Worm (Caenorhabditis elegans): ENCODE results near the gene algn-6.

algn-6 gene

ce11 chrII:8034617-8035016 lies 5.0 kb upstream of the algn-6 start:
- no peak for TF ChIP-seq nhr-11 (tag; optimal IDR thresholded peaks at IDR 0.05)
- TF ChIP-seq syd-9 (tag; optimal IDR thresholded peaks at IDR 0.05) = no peak
- TF ChIP-seq hlh-15 (tag; optimal IDR thresholded peaks at IDR 0.05) = no peak
- no peak for TF ChIP-seq ceh-45 (GFP tag; IDR thresholded peaks at IDR 0.05)
- no peak for TF ChIP-seq fax-1 (tag; optimal IDR thresholded peaks at IDR 0.05)
- TF ChIP-seq nhr-232 (tag; optimal IDR thresholded peaks at IDR 0.05) = no peak
- TF ChIP-seq nfya-1 (tag; optimal IDR thresholded peaks at IDR 0.05) = no peak
- TF ChIP-seq pat-9 (tag; optimal IDR thresholded peaks at IDR 0.05) = no peak
- no peak for TF ChIP-seq rnt-1 (tag; optimal IDR thresholded peaks at IDR 0.05)
- no peak for TF ChIP-seq sox-4 (tag; optimal IDR thresholded peaks at IDR 0.05)
- no peak for TF ChIP-seq unc-55 (GFP tag; optimal IDR thresholded peaks at IDR 0.05)

- no peak for TF ChIP-seq ceh-31 (tag; optimal IDR thresholded peaks at IDR 0.05)
- no peak for TF ChIP-seq pax-1 (tag; optimal IDR thresholded peaks at IDR 0.05)
- TF ChIP-seq K02D7.2 (tag; optimal IDR thresholded peaks at IDR 0.05) = no peak
- TF ChIP-seq odd-2 (tag; optimal IDR thresholded peaks at IDR 0.05) = no peak
- TF ChIP-seq ceh-2 (tag; optimal IDR thresholded peaks at IDR 0.05) = no peak
- no peak for TF ChIP-seq pha-4 (tag; optimal IDR thresholded peaks at IDR 0.05)
- TF ChIP-seq pros-1 (tag; optimal IDR thresholded peaks at IDR 0.05) = no peak
- TF ChIP-seq unc-86 (tag; optimal IDR thresholded peaks at IDR 0.05) = no peak
- TF ChIP-seq fkh-6 (tag; optimal IDR thresholded peaks at IDR 0.05) = no peak
- TF ChIP-seq ceh-30 (tag; optimal IDR thresholded peaks at IDR 0.05) = no peak
- TF ChIP-seq ceh-9 (tag; optimal IDR thresholded peaks at IDR 0.05) = no peak
- TF ChIP-seq sox-4 (tag; optimal IDR thresholded peaks at IDR 0.05) = no peak
- no peak for TF ChIP-seq fax-1 (tag; optimal IDR thresholded peaks at IDR 0.05)
- TF ChIP-seq ceh-18 (tag; optimal IDR thresholded peaks at IDR 0.05) = no peak
- no peak for TF ChIP-seq fkh-10 (GFP tag; optimal IDR thresholded peaks at IDR 0.05)
- TF ChIP-seq K09A11.1 (tag; optimal IDR thresholded peaks at IDR 0.05; ENCODE audit: insufficient read depth) = no peak
- no peak for TF ChIP-seq nhr-232 (tag; optimal IDR thresholded peaks at IDR 0.05)
- TF ChIP-seq sdc-2 (tag; optimal IDR thresholded peaks at IDR 0.05) = no peak
- no peak for TF ChIP-seq gmeb-2 (tag; optimal IDR thresholded peaks at IDR 0.05)
Observed at ce11 chrII:8035667-8036066, 3.9 kb upstream of the algn-6 start, which contains the start of gene sap-49. sap-49 (minus strand) TSS chrII:8035767.

DNA sequence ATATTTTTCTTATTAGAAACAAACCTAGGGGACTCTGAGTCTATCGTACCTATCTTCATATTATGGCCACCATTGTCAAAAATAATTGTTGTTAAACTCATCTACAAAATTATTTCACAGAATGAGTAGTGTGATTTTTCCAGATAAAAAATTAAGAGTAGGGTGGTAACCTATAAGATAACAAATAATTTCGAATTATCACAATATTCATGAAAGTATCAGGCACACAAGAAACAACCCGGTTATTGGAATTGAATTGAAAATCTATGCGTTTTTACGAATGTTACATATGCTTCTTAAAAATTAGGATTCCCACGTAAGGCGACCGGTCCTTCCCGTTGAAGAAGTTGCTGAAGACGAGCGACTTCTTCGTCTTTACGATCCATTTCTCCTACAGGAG lies 2.4 kb upstream of the algn-6 start, which contains the start of gene arp-6:
arp-6 (minus strand) TSS at position 101 of the 400 bp plus-strand sequence.
- no peak for TF ChIP-seq pag-3 (tag; optimal IDR thresholded peaks at IDR 0.05; ENCODE audit: borderline replicate concordance)
- no peak for TF ChIP-seq sox-2 (GFP tag; IDR thresholded peaks at IDR 0.05)
- no peak for TF ChIP-seq pax-1 (tag; optimal IDR thresholded peaks at IDR 0.05)
- no peak for TF ChIP-seq fkh-6 (tag; optimal IDR thresholded peaks at IDR 0.05)
- no peak for TF ChIP-seq K09A11.1 (tag; optimal IDR thresholded peaks at IDR 0.05; ENCODE audit: insufficient read depth)
- no peak for TF ChIP-seq gmeb-2 (tag; optimal IDR thresholded peaks at IDR 0.05)
- no peak for TF ChIP-seq eyg-1 (tag; optimal IDR thresholded peaks at IDR 0.05)
- no peak for TF ChIP-seq pha-4 (tag; optimal IDR thresholded peaks at IDR 0.05)
- TF ChIP-seq zip-5 (tag; optimal IDR thresholded peaks at IDR 0.05) = no peak
- no peak for TF ChIP-seq dmd-4 (tag; optimal IDR thresholded peaks at IDR 0.05; ENCODE audit: borderline replicate concordance)
- no peak for TF ChIP-seq fkh-10 (GFP tag; optimal IDR thresholded peaks at IDR 0.05)
- TF ChIP-seq nhr-232 (tag; optimal IDR thresholded peaks at IDR 0.05) = no peak
- TF ChIP-seq ceh-6 (GFP tag; optimal IDR thresholded peaks at IDR 0.05) = no peak
- no peak for TF ChIP-seq K02D7.2 (tag; optimal IDR thresholded peaks at IDR 0.05)
- TF ChIP-seq C38D4.7 (GFP tag; optimal IDR thresholded peaks at IDR 0.05) = no peak
- TF ChIP-seq ama-1 (optimal IDR thresholded peaks at IDR 0.05) = no peak
- no peak for TF ChIP-seq ttx-3 (tag; optimal IDR thresholded peaks at IDR 0.05)
- no peak for TF ChIP-seq ceh-19 (GFP tag; optimal IDR thresholded peaks at IDR 0.05)

DNA sequence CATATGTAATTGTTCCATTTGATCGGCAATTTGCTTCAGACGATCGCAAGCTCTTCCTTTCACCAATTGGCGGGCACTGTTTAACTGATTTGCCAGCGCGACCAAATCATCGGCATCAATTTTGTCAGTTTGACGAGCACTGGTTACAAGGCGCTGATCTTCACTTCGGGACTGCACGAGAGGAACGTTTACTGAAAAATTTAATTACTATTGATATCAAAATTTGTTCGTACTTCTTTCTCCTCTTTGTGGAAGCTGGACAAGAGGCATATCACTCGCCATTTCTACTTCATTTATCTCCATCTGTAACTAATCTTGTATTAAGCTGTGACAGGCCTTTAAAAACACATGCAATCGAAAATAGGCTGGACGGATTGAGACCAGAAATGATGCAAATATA lies 1.7 kb upstream of the algn-6 start, which contains the start of gene C08B11.9:
C08B11.9 (minus strand) TSS at position 307 of the 400 bp plus-strand sequence.
- no peak for TF ChIP-seq ceh-18 (tag; optimal IDR thresholded peaks at IDR 0.05)
- TF ChIP-seq nhr-11 (tag; optimal IDR thresholded peaks at IDR 0.05) = no peak
- no peak for TF ChIP-seq pax-1 (tag; optimal IDR thresholded peaks at IDR 0.05)
- no peak for TF ChIP-seq ceh-9 (tag; optimal IDR thresholded peaks at IDR 0.05)
- no peak for TF ChIP-seq nfya-1 (tag; optimal IDR thresholded peaks at IDR 0.05)
- no peak for TF ChIP-seq zip-5 (tag; optimal IDR thresholded peaks at IDR 0.05)
- no peak for TF ChIP-seq tbx-2 (tag; optimal IDR thresholded peaks at IDR 0.05)

Data from whole organism, late embryonic.